Worm (Caenorhabditis elegans) whole organism, young adult: Measurements from ENCODE around the gene mob-2.

Experiments used
- F37B4.10 ChIP-seq: fragments of 200-800 bp; sonication (Bioruptor generic); IDR thresholded peaks from 2 replicates; pipeline ENCODE4 v1.3.6; 2022; ENCODE audit warnings: missing genetic modification characterization, missing compliant biosample characterization
- ama-1 ChIP-seq, 3 experiments: fragments of 150-350 bp in 1 of 3; sonication (generic microtip) in 2 of 3; optimal IDR thresholded peaks; 2 replicates each; lab custom pipeline; 2014 to 2018; ENCODE audit warnings: missing biosample characterization in 2 of 3, missing genetic modification characterization in 2 of 3, missing genetic modification reagents in 2 of 3
- attf-3 ChIP-seq: fragments of 200-800 bp; sonication (Bioruptor generic); conservative IDR thresholded peaks from 2 replicates; pipeline ENCODE4 v1.3.6; 2022; ENCODE audit warnings: missing genetic modification reagents, missing genetic modification characterization, missing compliant biosample characterization
- bed-1 ChIP-seq: fragments of 200-800 bp; sonication (Bioruptor generic); IDR thresholded peaks from 2 replicates; pipeline ENCODE4 v1.3.6; 2022; ENCODE audit warnings: missing genetic modification reagents, missing genetic modification characterization, missing compliant biosample characterization
- bed-2 ChIP-seq: fragments of 200-800 bp; sonication (Bioruptor generic); IDR thresholded peaks from 2 replicates; pipeline ENCODE4 v1.3.6; 2022; ENCODE audit warnings: missing genetic modification reagents, missing genetic modification characterization, missing compliant biosample characterization
- lag-1 ChIP-seq: fragments of 200-800 bp; sonication (Bioruptor generic); IDR thresholded peaks from 2 replicates; pipeline ENCODE4 v1.3.6; 2022; ENCODE audit warnings: missing genetic modification reagents, missing genetic modification characterization, missing compliant biosample characterization
- madf-8 ChIP-seq: fragments of 200-800 bp; sonication (Bioruptor generic); conservative IDR thresholded peaks from 2 replicates; pipeline ENCODE4 v1.3.6; 2022; ENCODE audit warnings: missing genetic modification reagents, missing genetic modification characterization, missing compliant biosample characterization
- nfya-1 ChIP-seq: sonication (generic microtip); optimal IDR thresholded peaks from 2 replicates; lab custom pipeline; 2017; ENCODE audit warnings: antibody characterized with exemption, missing compliant biosample characterization, missing genetic modification characterization, borderline replicate concordance; ENCODE audit not compliant: insufficient read depth
- nfyb-1 ChIP-seq: fragments of 200-800 bp; sonication (Bioruptor generic); IDR thresholded peaks from 2 replicates; pipeline ENCODE4 v1.3.6; 2022; ENCODE audit warnings: missing genetic modification reagents, missing genetic modification characterization, missing compliant biosample characterization
- rec-8 ChIP-seq, 2 experiments: sonication (generic microtip); optimal IDR thresholded peaks; 2 replicates each; lab custom pipeline; 2016; ENCODE audit warnings: mild to moderate bottlenecking in 2 of 2, missing genetic modification characterization in 2 of 2, missing genetic modification reagents in 2 of 2, missing genotype in 2 of 2, missing biosample characterization in 1 of 2, missing compliant biosample characterization in 1 of 2, moderate library complexity in 1 of 2
- repo-1 ChIP-seq: sonication (generic microtip); optimal IDR thresholded peaks from 2 replicates; lab custom pipeline; 2017; ENCODE audit warnings: mild to moderate bottlenecking, missing genetic modification characterization, missing compliant biosample characterization
- snpc-3.4 ChIP-seq: sonication (generic microtip); optimal IDR thresholded peaks from 2 replicates; lab custom pipeline; 2017; ENCODE audit warnings: missing genetic modification characterization, mild to moderate bottlenecking, missing compliant biosample characterization, antibody characterized with exemption, moderate library complexity, missing genotype, missing genetic modification reagents
- tlf-1 ChIP-seq: fragments of 200-800 bp; sonication (Bioruptor generic); optimal IDR thresholded peaks from 2 replicates; lab custom pipeline; 2018; ENCODE audit warnings: mild to moderate bottlenecking, missing genetic modification characterization, missing compliant biosample characterization
- unc-62 ChIP-seq: fragments of 150-350 bp; optimal IDR thresholded peaks from 2 replicates; lab custom pipeline; 2014; ENCODE audit warnings: missing biosample characterization, missing genetic modification reagents, missing genetic modification characterization

DNA sequence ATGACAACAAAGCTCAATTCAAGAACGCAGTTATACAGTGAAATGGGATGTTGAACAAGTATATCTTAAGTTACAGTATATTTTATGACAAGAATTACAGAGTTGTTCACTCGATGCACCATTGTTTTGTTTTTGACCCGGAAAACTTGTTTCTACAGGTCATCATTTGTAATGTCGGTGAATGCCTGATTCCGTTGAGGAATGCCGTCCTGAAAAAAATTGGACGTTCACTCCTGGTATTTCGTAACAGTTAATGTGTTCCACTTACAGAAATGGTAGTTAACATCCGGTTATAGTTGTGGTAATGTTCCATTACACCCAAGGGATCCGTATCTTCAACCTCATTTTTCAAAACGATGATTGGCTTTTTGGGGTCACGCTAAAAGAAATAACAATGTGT, 53.5 kb downstream of the mob-2 start:
- TF ChIP-seq attf-3 (GFP tag; lab: Robert Waterston, UW) (no peak), rec-8 (tag; optimal IDR thresholded peaks at IDR 0.05; lab: Kevin White, UChicago) (no peak), bed-1 (GFP tag; lab: Robert Waterston, UW) (no peak), madf-8 (GFP tag; lab: Robert Waterston, UW) (no peak), tlf-1 (GFP tag; lab: Kevin White, UChicago) (no peak), lag-1 (GFP tag; lab: Robert Waterston, UW) (no peak), bed-2 (GFP tag; lab: Robert Waterston, UW) (no peak), repo-1 (tag; lab: Kevin White, UChicago) (no peak), F37B4.10 (GFP tag; lab: Robert Waterston, UW) (no peak), nfya-1 (tag; lab: Kevin White, UChicago) (no peak), ama-1 (optimal IDR thresholded peaks at IDR 0.05; lab: Kevin White, UChicago) (no peak), ama-1 (GFP tag; optimal IDR thresholded peaks at IDR 0.05; lab: Kevin White, UChicago) (no peak), unc-62 (GFP tag; lab: Kevin White, UChicago) (no peak), snpc-3.4 (tag; lab: Kevin White, UChicago) (no peak), nfyb-1 (no peak)
